Fruit fly (Drosophila melanogaster) S2 (cell line): ENCODE data around the gene Cpr62Bb.

Experiments used
- CG8478 ChIP-seq: fragments of >200 bp; optimal IDR thresholded peaks from 2 replicates; lab custom pipeline; 2018
- CTCF ChIP-seq, 2 experiments: fragments of >200 bp; optimal IDR thresholded peaks; 2 replicates each; lab custom pipeline; 2018

Gene Cpr62Bb

DNA sequence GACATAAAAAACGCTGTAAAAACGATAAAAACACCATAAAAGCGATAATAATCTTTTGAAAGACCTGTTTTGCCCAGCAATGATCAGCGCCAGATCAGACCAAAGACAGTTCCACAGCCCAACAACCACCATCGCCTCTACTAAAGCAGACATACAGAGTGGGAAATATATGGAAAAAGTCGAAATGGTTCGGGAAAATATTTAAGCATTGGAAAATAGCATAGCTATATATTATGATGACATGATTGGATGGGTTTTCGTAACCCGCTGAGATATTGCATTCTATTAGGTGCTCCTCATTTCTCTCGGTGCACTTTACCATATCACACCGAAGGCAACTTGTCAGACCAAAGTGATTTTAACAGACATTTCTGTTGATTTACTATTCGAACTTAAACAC lies 26.3 kb downstream of the Cpr62Bb start:
- TF ChIP-seq CG8478 (lab: Kevin White, UChicago), result no peak
- no peak for TF ChIP-seq CTCF (optimal IDR thresholded peaks at IDR 0.05; lab: Kevin White, UChicago)

DNA sequence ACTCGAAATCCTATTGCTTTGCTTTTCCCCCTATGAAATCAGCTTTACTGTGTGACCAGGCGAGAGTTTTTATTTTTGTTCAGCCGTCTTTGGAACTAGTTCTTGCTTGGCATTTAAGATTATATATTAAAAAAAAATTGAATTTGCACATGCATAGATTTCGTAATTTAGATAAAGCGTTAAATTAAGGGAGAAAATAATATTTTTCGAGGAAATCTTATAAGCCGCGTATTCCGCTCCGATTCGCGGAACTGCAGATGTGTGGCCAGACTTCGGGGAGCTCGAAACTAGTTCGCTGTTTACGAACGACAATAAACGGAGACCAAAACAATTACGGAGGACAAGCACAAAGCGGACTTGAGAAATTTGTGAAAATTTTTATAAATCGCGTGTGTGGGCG lies 32.2 kb downstream of the Cpr62Bb start, which contains the start of the genes JTBR and CG42676:
Gene JTBR, minus strand, starts transcription at position 55 of the 400 bp plus-strand sequence.
Gene CG42676, plus strand, starts transcription at position 306 of the 400 bp plus-strand sequence.
- no peak for TF ChIP-seq CG8478 (lab: Kevin White, UChicago)
- no peak for TF ChIP-seq CTCF (optimal IDR thresholded peaks at IDR 0.05; lab: Kevin White, UChicago)

DNA sequence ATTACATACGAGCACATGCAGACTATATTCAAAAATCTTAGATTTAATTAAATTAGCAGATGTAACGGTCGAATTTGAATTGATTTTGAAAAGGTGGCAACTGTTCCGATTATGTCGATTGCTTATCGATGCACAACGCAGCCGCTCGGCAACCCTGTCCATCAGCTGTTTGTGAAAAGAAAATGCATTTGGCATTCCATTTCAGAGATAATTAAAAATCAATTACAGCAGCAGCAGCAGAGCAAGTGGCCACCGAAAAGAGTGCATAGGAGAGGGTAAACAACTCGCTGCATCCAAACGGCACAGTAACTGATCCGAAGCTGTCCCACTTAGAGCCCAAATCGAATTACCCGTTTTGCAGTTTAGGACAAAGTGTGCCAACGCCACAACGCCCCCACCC lies 36.3 kb downstream of the Cpr62Bb start, which contains the start of gene Patj:
Gene Patj, plus strand, starts transcription at position 155 of the 400 bp plus-strand sequence.
- TF ChIP-seq CTCF (optimal IDR thresholded peaks at IDR 0.05; lab: Kevin White, UChicago), result peak in 1 of 2 experiments; percentile 33
- no peak for TF ChIP-seq CG8478 (lab: Kevin White, UChicago)

DNA sequence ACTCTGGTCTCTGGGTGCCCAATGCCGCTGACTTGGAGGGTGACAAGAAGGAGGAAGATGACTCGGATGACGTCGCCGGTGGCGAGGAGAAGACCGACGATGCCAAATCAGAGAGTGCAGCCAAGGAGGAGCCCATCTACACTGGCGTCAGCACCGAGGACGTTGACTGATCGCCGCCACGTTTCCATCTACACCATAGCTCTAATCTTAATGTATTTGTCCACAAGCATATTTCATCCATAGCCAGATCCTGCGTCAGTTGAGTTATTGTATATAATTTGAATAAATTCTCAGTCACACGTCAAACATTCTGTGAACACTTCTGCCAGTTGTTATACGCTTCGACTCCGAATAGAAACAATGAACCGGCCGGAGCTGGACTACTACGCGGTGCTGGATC lies 38.0 kb downstream of the Cpr62Bb start, which contains the start of gene CG12020:
Gene CG12020, plus strand, starts transcription at position 301 of the 400 bp plus-strand sequence.
- no peak for TF ChIP-seq CG8478 (lab: Kevin White, UChicago)
- TF ChIP-seq CTCF (optimal IDR thresholded peaks at IDR 0.05; lab: Kevin White, UChicago), result no peak

DNA sequence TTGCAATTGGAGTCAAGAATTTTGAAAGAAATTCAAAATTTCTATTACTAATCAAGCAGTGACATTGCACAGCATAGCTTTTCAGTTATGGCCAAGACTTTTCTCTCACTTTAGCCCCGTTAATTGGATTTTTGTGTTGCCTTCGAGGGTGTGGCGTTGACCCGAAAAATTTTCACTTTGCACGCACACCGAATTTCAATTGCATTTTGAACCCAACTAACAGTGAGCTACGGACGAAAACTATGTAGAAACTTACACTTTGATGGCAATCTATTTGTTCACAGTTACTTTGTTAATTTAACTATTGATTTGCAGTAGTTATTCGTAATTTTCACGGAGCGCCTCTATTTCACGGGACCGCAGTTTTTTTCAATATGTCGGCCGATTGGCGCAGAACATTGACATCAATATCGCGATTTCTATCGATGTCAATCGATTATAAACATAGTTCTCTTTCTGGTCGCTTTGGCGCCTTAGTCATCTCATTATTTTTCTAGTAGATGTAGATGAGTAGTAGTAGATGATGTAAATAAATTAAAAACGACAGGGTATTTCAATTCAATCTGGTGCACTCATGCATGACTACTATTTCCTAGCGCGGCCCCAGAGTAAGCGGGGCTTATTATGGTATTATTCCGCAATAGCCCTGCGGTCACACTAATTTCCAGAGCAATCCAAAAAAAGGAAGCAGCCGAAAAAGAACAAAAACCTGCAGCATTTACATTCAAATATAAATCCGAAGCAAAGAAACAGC lies 39.8 kb downstream of the Cpr62Bb start, which contains the start of the genes alpha-Spec, dlt and Cdc37:
Gene alpha-Spec, minus strand, starts transcription at position 386 of the 754 bp plus-strand sequence.
Gene dlt, minus strand, starts transcription at position 386 of the 754 bp plus-strand sequence.
Gene Cdc37, plus strand, starts transcription at position 450 of the 754 bp plus-strand sequence.
- no peak for TF ChIP-seq CG8478 (lab: Kevin White, UChicago)
- peak; percentile 89 to 92 for TF ChIP-seq CTCF (optimal IDR thresholded peaks at IDR 0.05; lab: Kevin White, UChicago)

DNA sequence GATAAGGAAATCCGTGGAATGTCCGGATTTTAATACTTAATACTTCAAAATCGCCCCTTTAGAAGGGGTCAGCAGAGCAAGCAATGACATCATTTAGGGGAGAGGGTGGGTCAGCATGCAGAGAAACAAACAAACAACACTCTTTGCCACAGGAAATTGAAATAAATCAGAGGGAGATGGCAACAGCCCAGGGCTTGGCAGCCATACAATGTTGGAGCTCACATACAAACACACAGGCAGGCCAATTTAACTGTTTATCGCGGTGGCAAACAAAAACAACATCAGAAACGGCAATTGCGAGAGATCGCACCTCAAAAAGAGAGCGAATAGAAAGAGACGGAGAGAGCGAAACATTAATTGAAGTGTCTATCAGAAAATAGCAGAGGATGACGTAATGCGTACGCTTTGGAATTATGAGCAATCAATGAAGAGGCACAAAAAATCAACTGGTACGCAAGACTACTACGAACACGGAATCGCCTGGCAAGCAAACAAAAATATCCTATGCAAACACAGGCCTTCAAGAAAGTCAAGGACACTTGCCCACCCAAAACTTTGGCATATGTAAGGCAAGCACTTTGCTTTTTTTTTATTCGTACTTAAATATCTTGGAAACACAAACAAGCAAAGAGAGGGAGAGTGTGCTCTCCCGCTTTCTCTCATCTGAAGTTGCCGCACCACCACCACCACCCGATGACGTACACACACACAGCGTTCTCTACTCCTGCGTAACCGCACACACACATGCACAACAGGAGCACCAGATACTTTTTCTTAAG lies 40.6 kb downstream of the Cpr62Bb start:
- no peak for TF ChIP-seq CG8478 (lab: Kevin White, UChicago)
- TF ChIP-seq CTCF (optimal IDR thresholded peaks at IDR 0.05; lab: Kevin White, UChicago), result no peak

DNA sequence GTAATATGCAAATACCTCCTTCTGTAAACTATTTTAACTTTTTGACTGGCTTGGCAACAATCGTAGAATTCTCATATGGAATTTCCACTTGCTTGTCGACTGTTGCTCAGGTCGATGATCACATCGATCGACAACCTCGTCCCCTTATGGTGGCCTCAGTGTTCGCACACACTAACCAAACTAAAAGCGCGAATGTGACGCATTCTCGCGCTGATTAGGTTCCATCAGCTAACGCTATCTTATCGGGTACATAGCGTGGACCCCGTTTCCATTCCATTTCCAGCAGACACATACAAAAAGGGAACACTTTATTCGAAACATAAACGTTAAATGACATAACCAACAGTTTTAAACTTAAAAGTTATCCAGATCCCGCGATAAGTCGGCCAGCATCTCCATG lies 45.6 kb downstream of the Cpr62Bb start:
- TF ChIP-seq CG8478 (lab: Kevin White, UChicago) (no peak), CTCF (optimal IDR thresholded peaks at IDR 0.05; lab: Kevin White, UChicago) (no peak)

DNA sequence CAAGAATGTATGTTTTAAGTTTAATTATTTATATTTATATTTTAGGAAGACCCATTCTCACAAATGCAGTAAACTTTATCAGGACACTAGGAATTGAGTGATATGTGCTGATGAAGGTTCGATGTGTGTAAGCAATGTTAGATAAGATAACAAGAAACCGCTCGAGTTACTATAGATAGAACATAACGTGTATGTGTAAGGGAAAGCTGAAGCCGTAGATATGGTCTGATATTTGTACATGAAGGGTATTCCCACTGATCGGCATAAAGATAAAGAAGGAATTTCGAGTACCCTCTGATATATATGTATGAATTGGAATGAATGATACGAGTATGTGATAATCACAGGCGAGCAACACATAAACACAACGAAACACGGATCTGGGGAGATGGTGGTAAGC lies 50.9 kb downstream of the Cpr62Bb start:
- no peak for TF ChIP-seq CG8478 (lab: Kevin White, UChicago)
- no peak for TF ChIP-seq CTCF (optimal IDR thresholded peaks at IDR 0.05; lab: Kevin White, UChicago)
